Fruit fly (Drosophila melanogaster): ENCODE measurements around the gene CG13605.

dm6 chr3R:24092590-24093151 lies 19.5 kb downstream of the CG13605 start:
- TF ChIP-seq Myc (optimal IDR thresholded peaks at IDR 0.05) (no peak), insv (optimal IDR thresholded peaks at IDR 0.05) (no peak), psq (optimal IDR thresholded peaks at IDR 0.05) (no peak), ttk (optimal IDR thresholded peaks at IDR 0.05) (no peak)

Data from Kc167 (cell line).